Worm (Caenorhabditis elegans) whole organism, L1 larva: ENCODE data around the gene rpoa-49.

Experiments
- C04F5.9 ChIP-seq: sonication (generic microtip); optimal IDR thresholded peaks from 2 replicates; lab custom pipeline; 2016; ENCODE audit warnings: missing genetic modification characterization, missing compliant biosample characterization
- C16A3.4 ChIP-seq: fragments of 150-350 bp; optimal IDR thresholded peaks from 2 replicates; lab custom pipeline; 2014; ENCODE audit warnings: missing biosample characterization, missing genetic modification characterization
- C34B4.2 ChIP-seq: sonication (generic microtip); optimal IDR thresholded peaks from 2 replicates; lab custom pipeline; 2017; ENCODE audit warnings: mild to moderate bottlenecking, missing genetic modification characterization, missing compliant biosample characterization
- alr-1 ChIP-seq: fragments of 200-800 bp; sonication (Bioruptor generic); optimal IDR thresholded peaks from 2 replicates; lab custom pipeline; 2018; ENCODE audit warnings: borderline replicate concordance, mild to moderate bottlenecking, missing genetic modification characterization, missing compliant biosample characterization
- aly-2 ChIP-seq: fragments of 150-350 bp; optimal IDR thresholded peaks from 2 replicates; lab custom pipeline; 2014; ENCODE audit warnings: missing biosample characterization, missing genetic modification characterization
- ama-1 ChIP-seq: fragments of 150-350 bp; optimal IDR thresholded peaks from 2 replicates; lab custom pipeline; 2014
- blmp-1 ChIP-seq: fragments of 150-350 bp; optimal IDR thresholded peaks from 2 replicates; lab custom pipeline; 2014; ENCODE audit warnings: missing biosample characterization, missing genetic modification characterization
- ceh-63 ChIP-seq: fragments of 200-800 bp; sonication (Bioruptor generic); optimal IDR thresholded peaks from 2 replicates; lab custom pipeline; 2018; ENCODE audit warnings: mild to moderate bottlenecking, missing genetic modification characterization, missing compliant biosample characterization
- ceh-82 ChIP-seq, 3 experiments: fragments of 150-350 bp in 1 of 3; sonication (generic microtip) in 2 of 3; optimal IDR thresholded peaks; 2 replicates each; lab custom pipeline; 2014 to 2017; ENCODE audit warnings: missing biosample characterization in 3 of 3, missing genetic modification characterization in 3 of 3
- ceh-88 ChIP-seq: fragments of 200-800 bp; sonication (Bioruptor generic); IDR thresholded peaks from 2 replicates; pipeline ENCODE4 v1.3.6; 2022; ENCODE audit warnings: missing genetic modification characterization, missing compliant biosample characterization
- ces-1 ChIP-seq: fragments of 150-350 bp; optimal IDR thresholded peaks from 2 replicates; lab custom pipeline; 2014; ENCODE audit warnings: missing biosample characterization, missing genetic modification reagents, missing genetic modification characterization
- dpl-1 ChIP-seq, 3 experiments: fragments of 150-350 bp in 2 of 3; sonication (generic microtip) in 1 of 3; optimal IDR thresholded peaks; 2 replicates each; lab custom pipeline; 2014 to 2017; ENCODE audit warnings: missing biosample characterization in 3 of 3, missing genetic modification characterization in 3 of 3, missing genetic modification reagents in 3 of 3
- dsc-1 ChIP-seq: sonication (generic microtip); optimal IDR thresholded peaks from 2 replicates; lab custom pipeline; 2016; ENCODE audit warnings: mild to moderate bottlenecking, missing genetic modification characterization, missing compliant biosample characterization
- efl-3 ChIP-seq: fragments of 200-800 bp; sonication (Bioruptor generic); optimal IDR thresholded peaks from 2 replicates; lab custom pipeline; 2018; ENCODE audit warnings: mild to moderate bottlenecking, missing genetic modification characterization, missing compliant biosample characterization
- egl-27 ChIP-seq, 2 experiments: fragments of 150-350 bp in 1 of 2; sonication (generic microtip); optimal IDR thresholded peaks; 3 replicates each; lab custom pipeline; 2017 to 2018; ENCODE audit warnings: missing biosample characterization in 2 of 2, missing genetic modification characterization in 2 of 2, missing genetic modification reagents in 2 of 2
- elt-3 ChIP-seq, 6 experiments: fragments of 150-350 bp in 1 of 6; sonication (generic microtip); optimal IDR thresholded peaks; 2 replicates each; lab custom pipeline; 2017 to 2018; ENCODE audit warnings: missing biosample characterization in 6 of 6, missing genetic modification characterization in 6 of 6, inconsistent platforms in 1 of 6
- ets-5 ChIP-seq: fragments of 200-800 bp; sonication (Bioruptor generic); IDR thresholded peaks from 2 replicates; pipeline ENCODE4 v1.3.6; 2022; ENCODE audit warnings: missing genetic modification characterization, missing compliant biosample characterization
- fkh-10 ChIP-seq: sonication (generic microtip); optimal IDR thresholded peaks from 2 replicates; lab custom pipeline; 2017; ENCODE audit warnings: missing biosample characterization, missing genetic modification reagents, missing genetic modification characterization
- fos-1 ChIP-seq: fragments of 150-350 bp; optimal IDR thresholded peaks from 2 replicates; lab custom pipeline; 2014; ENCODE audit warnings: missing biosample characterization, missing genetic modification characterization
- hlh-17 ChIP-seq: fragments of 200-800 bp; sonication (Bioruptor generic); optimal IDR thresholded peaks from 2 replicates; lab custom pipeline; 2018; ENCODE audit warnings: missing genetic modification characterization, mild to moderate bottlenecking, missing compliant biosample characterization, moderate library complexity, borderline replicate concordance
- hlh-4 ChIP-seq: sonication (generic microtip); optimal IDR thresholded peaks from 2 replicates; lab custom pipeline; 2016; ENCODE audit warnings: mild to moderate bottlenecking, missing genetic modification characterization, missing compliant biosample characterization
- irx-1 ChIP-seq: sonication (generic microtip); optimal IDR thresholded peaks from 2 replicates; lab custom pipeline; 2016; ENCODE audit warnings: missing genetic modification characterization, missing compliant biosample characterization
- isw-1 ChIP-seq: fragments of 200-800 bp; sonication (Bioruptor generic); IDR thresholded peaks from 2 replicates; pipeline ENCODE4 v1.3.6; 2022; ENCODE audit warnings: missing genetic modification characterization, missing compliant biosample characterization
- jun-1 ChIP-seq: fragments of 150-350 bp; optimal IDR thresholded peaks from 2 replicates; lab custom pipeline; 2014; ENCODE audit warnings: missing biosample characterization, missing genetic modification reagents, missing genetic modification characterization
- lsy-2 ChIP-seq, 2 experiments: fragments of 150-350 bp; optimal IDR thresholded peaks; 2 replicates each; lab custom pipeline; 2014; ENCODE audit warnings: missing biosample characterization in 2 of 2, missing genetic modification characterization in 2 of 2
- mab-9 ChIP-seq: fragments of 200-800 bp; sonication (Bioruptor generic); IDR thresholded peaks from 2 replicates; pipeline ENCODE4 v1.3.6; 2022; ENCODE audit warnings: missing genetic modification reagents, missing genetic modification characterization, missing compliant biosample characterization
- mdl-1 ChIP-seq, 2 experiments: fragments of 150-350 bp; optimal IDR thresholded peaks; 2 replicates each; lab custom pipeline; 2014 to 2017; ENCODE audit warnings: missing biosample characterization in 2 of 2, missing genetic modification characterization in 2 of 2, inconsistent platforms in 1 of 2
- mef-2 ChIP-seq: fragments of 150-350 bp; optimal IDR thresholded peaks from 2 replicates; lab custom pipeline; 2014; ENCODE audit warnings: missing biosample characterization, missing genetic modification characterization
- nhr-12 ChIP-seq: sonication (generic microtip); optimal IDR thresholded peaks from 2 replicates; lab custom pipeline; 2017; ENCODE audit warnings: missing biosample characterization, missing genetic modification characterization
- nhr-19 ChIP-seq: fragments of 200-800 bp; sonication (Bioruptor generic); conservative IDR thresholded peaks from 2 replicates; pipeline ENCODE4 v1.3.6; 2022; ENCODE audit warnings: missing genetic modification characterization, missing compliant biosample characterization
- nhr-20 ChIP-seq: sonication (generic microtip); optimal IDR thresholded peaks from 2 replicates; lab custom pipeline; 2016; ENCODE audit warnings: mild to moderate bottlenecking, missing genetic modification characterization, missing compliant biosample characterization
- nhr-237 ChIP-seq: fragments of 150-350 bp; optimal IDR thresholded peaks from 2 replicates; lab custom pipeline; 2014; ENCODE audit warnings: missing biosample characterization, missing genetic modification characterization
- nhr-77 ChIP-seq: fragments of 150-350 bp; optimal IDR thresholded peaks from 2 replicates; lab custom pipeline; 2014; ENCODE audit warnings: missing biosample characterization, missing genetic modification characterization
- nhr-85 ChIP-seq: sonication (generic microtip); peaks from one replicate; lab custom pipeline; 2016; ENCODE audit warnings: missing genetic modification characterization, inconsistent platforms, missing compliant biosample characterization
- nhr-90 ChIP-seq: sonication (generic microtip); optimal IDR thresholded peaks from 2 replicates; lab custom pipeline; 2016; ENCODE audit warnings: mild to moderate bottlenecking, missing genetic modification characterization, missing compliant biosample characterization; ENCODE audit not compliant: poor library complexity
- pag-3 ChIP-seq: sonication (generic microtip); optimal IDR thresholded peaks from 2 replicates; lab custom pipeline; 2017; ENCODE audit warnings: missing genetic modification characterization, mild to moderate bottlenecking, missing compliant biosample characterization, antibody characterized with exemption, borderline replicate concordance; ENCODE audit not compliant: insufficient read depth
- pqm-1 ChIP-seq: sonication (generic microtip); optimal IDR thresholded peaks from 3 replicates; lab custom pipeline; 2017; ENCODE audit warnings: missing biosample characterization, missing genetic modification characterization
- snpc-4 ChIP-seq: fragments of 150-350 bp; optimal IDR thresholded peaks from 2 replicates; lab custom pipeline; 2014; ENCODE audit warnings: missing biosample characterization, missing genetic modification characterization
- sox-4 ChIP-seq: sonication (generic microtip); optimal IDR thresholded peaks from 2 replicates; lab custom pipeline; 2016; ENCODE audit warnings: missing genetic modification characterization, missing compliant biosample characterization
- sptf-1 ChIP-seq: fragments of 150-350 bp; optimal IDR thresholded peaks from 2 replicates; lab custom pipeline; 2014; ENCODE audit warnings: missing biosample characterization, missing genetic modification characterization
- sup-37 ChIP-seq: fragments of 200-800 bp; sonication (Bioruptor generic); optimal IDR thresholded peaks from 2 replicates; lab custom pipeline; 2018; ENCODE audit warnings: mild to moderate bottlenecking, missing genetic modification characterization, missing compliant biosample characterization
- swsn-7 ChIP-seq: sonication (generic microtip); optimal IDR thresholded peaks from 2 replicates; lab custom pipeline; 2016; ENCODE audit warnings: missing genetic modification characterization, missing compliant biosample characterization
- tbx-2 ChIP-seq: sonication (generic microtip); optimal IDR thresholded peaks from 2 replicates; lab custom pipeline; 2016; ENCODE audit warnings: missing genetic modification characterization, missing compliant biosample characterization
- tlp-1 ChIP-seq: fragments of 150-350 bp; optimal IDR thresholded peaks from 2 replicates; lab custom pipeline; 2014; ENCODE audit warnings: missing biosample characterization, missing genetic modification characterization
- unc-130 ChIP-seq: fragments of 150-350 bp; optimal IDR thresholded peaks from 2 replicates; lab custom pipeline; 2017; ENCODE audit warnings: missing biosample characterization, missing genetic modification characterization, inconsistent platforms
- unc-62 ChIP-seq: fragments of 150-350 bp; optimal IDR thresholded peaks from 2 replicates; lab custom pipeline; 2014; ENCODE audit warnings: missing biosample characterization, missing genetic modification reagents, missing genetic modification characterization
- unc-86 ChIP-seq: sonication (generic microtip); optimal IDR thresholded peaks from 2 replicates; lab custom pipeline; 2016; ENCODE audit warnings: missing genetic modification characterization, missing compliant biosample characterization
- unc-98 ChIP-seq: fragments of 200-800 bp; sonication (Bioruptor generic); IDR thresholded peaks from 2 replicates; pipeline ENCODE4 v1.3.6; 2022; ENCODE audit warnings: missing genetic modification characterization, missing compliant biosample characterization
- vab-15 ChIP-seq: sonication (generic microtip); optimal IDR thresholded peaks from 2 replicates; lab custom pipeline; 2017; ENCODE audit warnings: missing genotype, mild to moderate bottlenecking, missing genetic modification characterization, missing compliant biosample characterization
- xbp-1 ChIP-seq: sonication (generic microtip); optimal IDR thresholded peaks from 2 replicates; lab custom pipeline; 2016; ENCODE audit warnings: missing genetic modification characterization, missing compliant biosample characterization
- ztf-4 ChIP-seq: fragments of 150-350 bp; optimal IDR thresholded peaks from 2 replicates; lab custom pipeline; 2014; ENCODE audit warnings: missing biosample characterization, missing genetic modification characterization

The rpoa-49 gene

DNA sequence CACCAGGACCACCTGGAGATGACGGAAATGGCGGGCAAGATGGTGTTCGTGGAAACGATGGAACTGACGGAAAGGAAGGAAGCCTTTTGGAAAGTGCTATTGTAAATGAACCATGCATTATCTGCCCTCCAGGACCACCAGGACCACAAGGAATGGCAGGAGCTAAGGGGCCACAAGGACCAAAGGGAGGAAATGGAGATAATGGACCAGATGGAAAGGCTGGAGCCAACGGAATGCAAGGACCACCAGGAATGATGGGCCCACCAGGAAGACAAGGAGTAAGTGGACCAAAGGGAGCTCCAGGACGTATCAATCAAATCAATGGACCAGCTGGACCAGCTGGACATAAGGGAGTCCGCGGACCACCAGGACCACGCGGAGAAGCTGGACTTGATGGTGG, 21.1 kb upstream of the rpoa-49 start:
- TF ChIP-seq tlp-1 (tag; lab: Kevin White, UChicago), result no peak
- 0 out of 2 replicates have a peak, but pooled peaks have one; percentile 17 for TF ChIP-seq mab-9

ce11 chrII:24559-24998, 20.3 kb upstream of the rpoa-49 start, which contains the start of gene enee-1:
Gene enee-1, plus strand, starts transcription at chrII:24666.
- no peak for TF ChIP-seq ceh-63 (GFP tag; lab: Kevin White, UChicago)
- no peak for TF ChIP-seq pag-3 (tag; lab: Kevin White, UChicago)
- no peak for TF ChIP-seq hlh-17
- peak; percentile 89 to 93 (median 92) for TF ChIP-seq ceh-82 (tag; optimal IDR thresholded peaks at IDR 0.05; lab: Kevin White, UChicago)
- TF ChIP-seq efl-3 (GFP tag; lab: Kevin White, UChicago), result no peak
- peak; percentile 61 for TF ChIP-seq snpc-4
- TF ChIP-seq isw-1 (GFP tag; lab: Robert Waterston, UW), result peak; percentile 86
- TF ChIP-seq sup-37 (GFP tag; lab: Kevin White, UChicago), result peak; percentile 61
- TF ChIP-seq unc-98 (GFP tag; lab: Robert Waterston, UW), result no peak
- peak; percentile 86 for TF ChIP-seq jun-1 (tag; lab: Kevin White, UChicago)
- TF ChIP-seq unc-62 (GFP tag; lab: Kevin White, UChicago), result no peak
- peak; percentile 72 for TF ChIP-seq C04F5.9
- peak; percentile 82 for TF ChIP-seq irx-1 (tag; lab: Kevin White, UChicago)
- peak; percentile 78 for TF ChIP-seq fkh-10 (GFP tag; lab: Kevin White, UChicago)
- TF ChIP-seq fos-1, result peak; percentile 80
- no peak for TF ChIP-seq vab-15 (tag; lab: Kevin White, UChicago)
- TF ChIP-seq dsc-1 (tag; lab: Kevin White, UChicago), result peak; percentile 88
- TF ChIP-seq nhr-237, result peak; percentile 22
- TF ChIP-seq lsy-2 (tag; optimal IDR thresholded peaks at IDR 0.05; lab: Kevin White, UChicago), result peak; percentile 89 to 95
- TF ChIP-seq egl-27 (tag; optimal IDR thresholded peaks at IDR 0.05; lab: Kevin White, UChicago), result no peak
- TF ChIP-seq unc-86, result peak; percentile 84
- no peak for TF ChIP-seq sptf-1
- peak; percentile 80 for TF ChIP-seq aly-2
- peak; percentile 72 for TF ChIP-seq nhr-90
- peak; percentile 91 for TF ChIP-seq C16A3.4 (tag; lab: Kevin White, UChicago)
- peak; percentile 82 for TF ChIP-seq xbp-1 (tag; lab: Kevin White, UChicago)
- TF ChIP-seq sox-4 (tag; lab: Kevin White, UChicago), result peak; percentile 43
- TF ChIP-seq blmp-1, result peak; percentile 76
- TF ChIP-seq elt-3 (tag; optimal IDR thresholded peaks at IDR 0.05; lab: Kevin White, UChicago), result peak in 2 of 6 experiments; percentile 61 to 69
- TF ChIP-seq mdl-1 (tag; optimal IDR thresholded peaks at IDR 0.05; lab: Kevin White, UChicago), result peak in 1 of 2 experiments; percentile 80
- TF ChIP-seq ztf-4 (tag; lab: Kevin White, UChicago), result peak; percentile 89
- TF ChIP-seq pqm-1 (tag; lab: Kevin White, UChicago), result no peak
- TF ChIP-seq tbx-2 (tag; lab: Kevin White, UChicago), result peak; percentile 88
- TF ChIP-seq nhr-20, result peak; percentile 81
- TF ChIP-seq ama-1 (lab: Kevin White, UChicago), result peak; percentile 94
- peak; percentile 80 for TF ChIP-seq nhr-77 (tag; lab: Kevin White, UChicago)
- TF ChIP-seq unc-130 (tag; lab: Kevin White, UChicago), result peak; percentile 76
- peak; percentile 84 for TF ChIP-seq nhr-19 (GFP tag; lab: Robert Waterston, UW)
- peak; percentile 87 for TF ChIP-seq nhr-85 (tag; lab: Kevin White, UChicago)
- TF ChIP-seq hlh-4 (tag; lab: Kevin White, UChicago), result no peak
- peak; percentile 72 for TF ChIP-seq ceh-88 (GFP tag; lab: Robert Waterston, UW)
- no peak for TF ChIP-seq mef-2 (tag; lab: Kevin White, UChicago)
- TF ChIP-seq C34B4.2 (tag; lab: Kevin White, UChicago), result peak; percentile 26
- no peak for TF ChIP-seq alr-1
- TF ChIP-seq ces-1 (GFP tag; lab: Kevin White, UChicago), result no peak
- peak; percentile 95 to 99 (median 98) for TF ChIP-seq dpl-1 (GFP tag; optimal IDR thresholded peaks at IDR 0.05; lab: Kevin White, UChicago)
- no peak for TF ChIP-seq tlp-1 (tag; lab: Kevin White, UChicago)
- TF ChIP-seq ets-5, result 0 out of 2 replicates have a peak, but pooled peaks have one; percentile 83
- peak; percentile 86 for TF ChIP-seq swsn-7 (tag; lab: Kevin White, UChicago)
- TF ChIP-seq nhr-12, result no peak
